Fruit fly (Drosophila melanogaster): Measurements from ENCODE around the gene CG42354.

dm6 chrX:16090179-16091144, 14.3 kb downstream of the CG42354 start:
- TF ChIP-seq Antp (GFP tag; optimal IDR thresholded peaks at IDR 0.05) (peak; percentile 90), Side (GFP tag; optimal IDR thresholded peaks at IDR 0.05) (peak; percentile 82), nerfin-1 (tag; optimal IDR thresholded peaks at IDR 0.05) (peak; percentile 77), ssp (GFP tag; IDR thresholded peaks at IDR 0.05) (peak; percentile 79), gsb-n (tag; optimal IDR thresholded peaks at IDR 0.05) (peak; percentile 49), ewg (GFP tag; optimal IDR thresholded peaks at IDR 0.05) (peak; percentile 70), ara (GFP tag; IDR thresholded peaks at IDR 0.05) (peak; percentile 82), CG1233 (GFP tag; optimal IDR thresholded peaks at IDR 0.05) (peak; percentile 90), schlank (tag; optimal IDR thresholded peaks at IDR 0.05) (peak; percentile 89), jing (GFP tag; optimal IDR thresholded peaks at IDR 0.05) (peak; percentile 79), ken (GFP tag; IDR thresholded peaks at IDR 0.05) (peak; percentile 93), gcm (GFP tag; optimal IDR thresholded peaks at IDR 0.05) (peak; percentile 78), Sry-δ (GFP tag; optimal IDR thresholded peaks at IDR 0.05) (peak; percentile 55)
